Fruit fly (Drosophila melanogaster): ENCODE data around the gene CG5013.

DNA sequence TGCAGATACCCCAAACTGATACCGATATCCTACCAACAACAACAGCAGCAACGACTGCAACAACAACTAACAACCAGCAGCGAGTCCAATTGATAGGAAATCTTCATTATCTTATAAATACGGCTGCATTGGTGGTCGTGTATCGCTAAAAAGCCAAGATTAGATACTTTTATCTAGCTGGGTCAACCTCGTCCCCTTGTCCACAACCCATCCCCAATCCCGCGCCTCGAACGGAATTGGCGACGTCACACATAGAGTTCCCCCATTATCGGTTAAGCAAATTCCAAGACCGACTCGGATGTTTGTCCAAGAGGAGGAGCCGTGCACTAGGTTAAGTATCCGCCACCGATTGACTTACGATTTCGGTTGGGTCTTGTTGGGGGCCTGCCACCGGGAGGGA lies 41.2 kb upstream of the CG5013 start:
- TF ChIP-seq psq (optimal IDR thresholded peaks at IDR 0.05) (no peak), usp (GFP tag; optimal IDR thresholded peaks at IDR 0.05) (no peak), pan (optimal IDR thresholded peaks at IDR 0.05) (no peak), Dll (optimal IDR thresholded peaks at IDR 0.05) (no peak)
